Fruit fly (Drosophila melanogaster) whole organism, embryonic: ENCODE results near the gene Jupiter.

Experiments used
- Asciz ChIP-seq: fragments of 200-800 bp; sonication (Bioruptor generic); optimal IDR thresholded peaks from 2 replicates; lab custom pipeline; 2017; ENCODE audit warnings: missing biosample characterization, mild to moderate bottlenecking, missing genetic modification characterization, missing genetic modification reagents
- Blimp-1 ChIP-seq: fragments of 200-800 bp; sonication (Bioruptor generic); optimal IDR thresholded peaks from 3 replicates; lab custom pipeline; 2018; ENCODE audit warnings: missing biosample characterization, missing genetic modification characterization, mild to moderate bottlenecking, moderate library complexity, missing genetic modification reagents
- BtbVII ChIP-seq: fragments of 200-800 bp; sonication (Bioruptor generic); optimal IDR thresholded peaks from 3 replicates; lab custom pipeline; 2017; ENCODE audit warnings: missing biosample characterization, mild to moderate bottlenecking, missing genetic modification characterization
- CG10147 ChIP-seq: fragments of 200-800 bp; sonication (Bioruptor generic); optimal IDR thresholded peaks from 2 replicates; lab custom pipeline; 2019; ENCODE audit warnings: missing biosample characterization, mild to moderate bottlenecking, missing genetic modification characterization, moderate library complexity
- CG10565 ChIP-seq: fragments of 200-800 bp; sonication (Bioruptor generic); optimal IDR thresholded peaks from 3 replicates; lab custom pipeline; 2016; ENCODE audit warnings: missing biosample characterization, mild to moderate bottlenecking, missing genetic modification characterization
- CG12155 ChIP-seq: fragments of 200-800 bp; sonication (Bioruptor generic); optimal IDR thresholded peaks from 3 replicates; lab custom pipeline; 2016; ENCODE audit warnings: missing biosample characterization, missing genetic modification characterization
- CG15269 ChIP-seq: fragments of 200-800 bp; sonication (Bioruptor generic); optimal IDR thresholded peaks from 2 replicates; lab custom pipeline; 2018; ENCODE audit warnings: missing biosample characterization, mild to moderate bottlenecking, missing genetic modification characterization, moderate library complexity
- CG17912 ChIP-seq: fragments of 200-800 bp; sonication (Bioruptor generic); optimal IDR thresholded peaks from 2 replicates; lab custom pipeline; 2018; ENCODE audit warnings: missing biosample characterization, mild to moderate bottlenecking, missing genetic modification characterization
- CG18764 ChIP-seq: fragments of 200-800 bp; sonication (Bioruptor generic); optimal IDR thresholded peaks from 3 replicates; lab custom pipeline; 2016; ENCODE audit warnings: missing biosample characterization, missing genetic modification characterization
- CG2120 ChIP-seq: fragments of 200-800 bp; sonication (Bioruptor generic); optimal IDR thresholded peaks from 3 replicates; lab custom pipeline; 2016; ENCODE audit warnings: missing biosample characterization, missing genetic modification characterization
- CG31224 ChIP-seq: fragments of 200-800 bp; sonication (Bioruptor generic); IDR thresholded peaks from 2 replicates; pipeline ENCODE4 v1.3.6; 2022; ENCODE audit warnings: missing biosample characterization, missing genetic modification characterization
- CG43689 ChIP-seq: fragments of 200-800 bp; sonication (Bioruptor generic); IDR thresholded peaks from 2 replicates; pipeline ENCODE4 v1.3.6; 2022; ENCODE audit warnings: missing biosample characterization, missing genetic modification characterization
- CG7372 ChIP-seq: fragments of 200-800 bp; sonication (Bioruptor generic); IDR thresholded peaks from 2 replicates; pipeline ENCODE4 v1.3.6; 2022; ENCODE audit warnings: missing biosample characterization, missing genetic modification characterization
- CG7556 ChIP-seq: fragments of 200-800 bp; sonication (Bioruptor generic); optimal IDR thresholded peaks from 2 replicates; lab custom pipeline; 2017; ENCODE audit warnings: missing biosample characterization, mild to moderate bottlenecking, missing genetic modification characterization
- CG7786 ChIP-seq: fragments of 200-800 bp; sonication (Bioruptor generic); optimal IDR thresholded peaks from 2 replicates; lab custom pipeline; 2016; ENCODE audit warnings: missing biosample characterization, missing genetic modification characterization
- CG8359 ChIP-seq: fragments of 200-800 bp; sonication (Bioruptor generic); optimal IDR thresholded peaks from 2 replicates; lab custom pipeline; 2017; ENCODE audit warnings: missing biosample characterization, mild to moderate bottlenecking, missing genetic modification characterization, borderline replicate concordance
- CG8944 ChIP-seq: fragments of 200-800 bp; sonication (Bioruptor generic); optimal IDR thresholded peaks from 3 replicates; lab custom pipeline; 2016; ENCODE audit warnings: missing biosample characterization, missing genetic modification characterization
- Chrac-16 ChIP-seq: fragments of 200-800 bp; sonication (Bioruptor generic); optimal IDR thresholded peaks from 3 replicates; lab custom pipeline; 2016; ENCODE audit warnings: missing biosample characterization, missing genetic modification characterization
- CoRest ChIP-seq: fragments of 200-800 bp; sonication (Bioruptor generic); optimal IDR thresholded peaks from 3 replicates; lab custom pipeline; 2018; ENCODE audit warnings: missing biosample characterization, mild to moderate bottlenecking, missing genetic modification characterization, moderate library complexity
- Dek ChIP-seq: fragments of 200-800 bp; sonication (Bioruptor generic); optimal IDR thresholded peaks from 3 replicates; lab custom pipeline; 2019; ENCODE audit warnings: missing biosample characterization, mild to moderate bottlenecking, missing genetic modification characterization, moderate library complexity
- Gsc ChIP-seq: fragments of 200-800 bp; sonication (Bioruptor generic); IDR thresholded peaks from 2 replicates; pipeline ENCODE4 v1.3.6; 2022; ENCODE audit warnings: missing biosample characterization, missing genetic modification characterization
- HLH54F ChIP-seq: fragments of 200-800 bp; sonication (Bioruptor generic); optimal IDR thresholded peaks from 3 replicates; lab custom pipeline; 2016; ENCODE audit warnings: missing biosample characterization, missing genetic modification characterization
- HmgZ ChIP-seq: fragments of 200-800 bp; sonication (Bioruptor generic); optimal IDR thresholded peaks from 2 replicates; lab custom pipeline; 2018; ENCODE audit warnings: missing biosample characterization, mild to moderate bottlenecking, missing genetic modification characterization
- Med ChIP-seq: fragments of 200-800 bp; sonication (Bioruptor generic); peaks from one replicate; lab custom pipeline; 2016; ENCODE audit warnings: missing biosample characterization, missing genetic modification characterization, mild to moderate bottlenecking, inconsistent platforms, moderate library complexity
- Nf-YA ChIP-seq: fragments of 200-800 bp; sonication (Bioruptor generic); IDR thresholded peaks from 2 replicates; pipeline ENCODE4 v1.3.6; 2022; ENCODE audit warnings: missing biosample characterization, missing genetic modification characterization
- NfI ChIP-seq: fragments of 200-800 bp; sonication (Bioruptor generic); optimal IDR thresholded peaks from 3 replicates; lab custom pipeline; 2018; ENCODE audit warnings: missing biosample characterization, mild to moderate bottlenecking, missing genetic modification characterization, moderate library complexity
- Side ChIP-seq: fragments of 200-800 bp; sonication (Bioruptor generic); optimal IDR thresholded peaks from 2 replicates; lab custom pipeline; 2016; ENCODE audit warnings: missing biosample characterization, missing genetic modification characterization
- Sox102F ChIP-seq: fragments of 200-800 bp; sonication (Bioruptor generic); optimal IDR thresholded peaks from 2 replicates; lab custom pipeline; 2018; ENCODE audit warnings: missing biosample characterization, mild to moderate bottlenecking, missing genetic modification characterization, moderate library complexity
- ash1 ChIP-seq: fragments of 200-800 bp; sonication (Bioruptor generic); optimal IDR thresholded peaks from 2 replicates; lab custom pipeline; 2018; ENCODE audit warnings: missing biosample characterization, mild to moderate bottlenecking, missing genetic modification characterization
- chm ChIP-seq: fragments of 200-800 bp; sonication (Bioruptor generic); IDR thresholded peaks from 2 replicates; pipeline ENCODE4 v1.3.6; 2022; ENCODE audit warnings: missing biosample characterization, missing genetic modification characterization
- chn ChIP-seq: fragments of 200-800 bp; sonication (Bioruptor generic); optimal IDR thresholded peaks from 2 replicates; lab custom pipeline; 2016; ENCODE audit warnings: missing biosample characterization, missing genetic modification characterization
- crc ChIP-seq: fragments of 200-800 bp; sonication (Bioruptor generic); optimal IDR thresholded peaks from 2 replicates; lab custom pipeline; 2016; ENCODE audit warnings: missing biosample characterization, missing genetic modification characterization
- da ChIP-seq: fragments of 200-800 bp; sonication (Bioruptor generic); optimal IDR thresholded peaks from 2 replicates; lab custom pipeline; 2016; ENCODE audit warnings: missing biosample characterization, missing genetic modification characterization
- disco-r ChIP-seq: fragments of 200-800 bp; sonication (Bioruptor generic); optimal IDR thresholded peaks from 2 replicates; lab custom pipeline; 2016; ENCODE audit warnings: missing biosample characterization, missing genetic modification characterization
- gcm2 ChIP-seq: fragments of 200-800 bp; sonication (Bioruptor generic); optimal IDR thresholded peaks from 2 replicates; lab custom pipeline; 2016; ENCODE audit warnings: missing biosample characterization, missing genetic modification characterization
- gfzf ChIP-seq: fragments of 200-800 bp; sonication (Bioruptor generic); optimal IDR thresholded peaks from 2 replicates; lab custom pipeline; 2016; ENCODE audit warnings: missing biosample characterization, mild to moderate bottlenecking, missing genetic modification characterization, moderate library complexity
- kni ChIP-seq: fragments of 200-800 bp; sonication (Bioruptor generic); optimal IDR thresholded peaks from 3 replicates; lab custom pipeline; 2017; ENCODE audit warnings: mild to moderate bottlenecking, missing biosample characterization, missing genetic modification reagents, missing genetic modification characterization
- lab ChIP-seq: fragments of 200-800 bp; sonication (Bioruptor generic); optimal IDR thresholded peaks from 3 replicates; lab custom pipeline; 2017; ENCODE audit warnings: missing biosample characterization, missing genetic modification characterization, mild to moderate bottlenecking, moderate library complexity, missing genetic modification reagents
- lilli ChIP-seq: fragments of 200-800 bp; sonication (Bioruptor generic); optimal IDR thresholded peaks from 3 replicates; lab custom pipeline; 2016; ENCODE audit warnings: missing biosample characterization, missing genetic modification characterization
- pita ChIP-seq: fragments of 200-800 bp; sonication (Bioruptor generic); optimal IDR thresholded peaks from 2 replicates; lab custom pipeline; 2017; ENCODE audit warnings: missing biosample characterization, mild to moderate bottlenecking, missing genetic modification characterization
- rib ChIP-seq: fragments of 200-800 bp; sonication (Bioruptor generic); IDR thresholded peaks from 2 replicates; pipeline ENCODE4 v1.3.6; 2022; ENCODE audit warnings: missing biosample characterization, missing genetic modification characterization
- run ChIP-seq: fragments of 200-800 bp; sonication (Bioruptor generic); optimal IDR thresholded peaks from 3 replicates; lab custom pipeline; 2018; ENCODE audit warnings: missing biosample characterization, mild to moderate bottlenecking, missing genetic modification characterization
- sc ChIP-seq, 3 experiments: fragments of >200 bp in 2 of 3; fragments of 200-800 bp in 1 of 3; sonication (Bioruptor generic) in 1 of 3; optimal IDR thresholded peaks; 2 replicates in 2 of 3; 3 replicates in 1 of 3; lab custom pipeline; 2017; ENCODE audit warnings: mild to moderate bottlenecking in 1 of 3, missing biosample characterization in 1 of 3, missing genetic modification characterization in 1 of 3, missing genetic modification reagents in 1 of 3
- schlank ChIP-seq: fragments of 200-800 bp; sonication (Bioruptor generic); optimal IDR thresholded peaks from 2 replicates; lab custom pipeline; 2018; ENCODE audit warnings: missing biosample characterization, mild to moderate bottlenecking, missing genetic modification characterization
- so ChIP-seq: fragments of 200-800 bp; sonication (Bioruptor generic); IDR thresholded peaks from 3 replicates; pipeline ENCODE4 v1.3.6; 2022; ENCODE audit warnings: missing biosample characterization, missing genetic modification characterization
- trem ChIP-seq: fragments of 200-800 bp; optimal IDR thresholded peaks from 3 replicates; lab custom pipeline; 2019; ENCODE audit warnings: missing biosample characterization, mild to moderate bottlenecking, missing genetic modification characterization, moderate library complexity
- trh ChIP-seq: fragments of 200-800 bp; sonication (Bioruptor generic); optimal IDR thresholded peaks from 2 replicates; lab custom pipeline; 2016; ENCODE audit warnings: missing biosample characterization, missing genetic modification characterization
- wor ChIP-seq: fragments of 200-800 bp; sonication (Bioruptor generic); IDR thresholded peaks from 2 replicates; pipeline ENCODE4 v1.3.6; 2022; ENCODE audit warnings: missing biosample characterization, missing genetic modification characterization

Jupiter gene

DNA sequence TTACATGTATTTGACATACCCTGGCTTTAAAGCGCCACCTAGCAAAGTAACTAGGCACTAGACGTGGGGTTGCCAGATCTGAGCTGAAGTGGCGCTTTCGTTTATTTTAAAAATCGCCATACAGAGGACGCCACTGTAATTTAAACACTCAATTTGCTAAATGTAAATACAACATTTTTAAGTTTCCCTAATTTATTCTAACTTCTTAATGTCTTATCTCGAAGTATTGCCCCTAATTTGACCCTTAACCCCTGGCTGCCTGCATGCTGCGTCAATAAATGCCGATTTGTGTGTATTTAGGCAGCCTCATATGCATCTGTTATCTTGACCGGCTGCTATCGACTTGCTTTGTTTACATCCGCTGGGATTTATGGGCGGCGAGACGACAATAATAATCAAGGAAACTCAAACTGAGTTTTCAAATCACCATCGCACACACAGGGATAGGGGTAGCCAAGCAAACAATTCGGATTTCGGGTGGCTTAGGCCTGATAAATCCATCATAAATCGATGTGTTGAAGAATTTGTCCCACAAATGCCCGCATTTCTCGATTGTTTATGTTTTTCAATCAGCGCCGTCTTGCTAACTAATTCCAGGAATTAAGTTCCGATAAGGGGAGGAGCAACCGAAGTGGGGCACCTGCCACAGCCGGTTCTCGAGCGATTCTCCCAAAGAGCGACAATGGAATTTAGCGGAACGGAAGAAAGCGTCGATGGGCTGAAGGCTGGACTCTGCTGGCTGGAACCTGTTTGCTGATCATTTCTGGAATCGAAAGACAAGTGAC, 6.3 kb downstream of the Jupiter start (continued):
- TF ChIP-seq trem (peak; percentile 60), Asciz (GFP tag; lab: Kevin White, UChicago) (no peak), HLH54F (GFP tag; lab: Kevin White, UChicago) (peak; percentile 42), sc (optimal IDR thresholded peaks at IDR 0.05; lab: Kevin White, UChicago) (no peak), sc (GFP tag; optimal IDR thresholded peaks at IDR 0.05; lab: Kevin White, UChicago) (peak; percentile 22), ash1 (no peak), Med (peak; percentile 97), chn (GFP tag; lab: Kevin White, UChicago) (peak; percentile 67), lab (GFP tag; lab: Kevin White, UChicago) (peak; percentile 33), CG7372 (GFP tag; lab: Robert Waterston, UW) (peak; percentile 55; the same call in 1 of the 2 replicates), rib (GFP tag; lab: Robert Waterston, UW) (no peak), CG2120 (GFP tag; lab: Kevin White, UChicago) (peak; percentile 68), CG31224 (GFP tag; lab: Robert Waterston, UW) (peak; percentile 35; the same call in 1 of the 2 replicates), da (GFP tag; lab: Kevin White, UChicago) (peak; percentile 24), CG7556 (GFP tag; lab: Kevin White, UChicago) (no peak), CG43689 (GFP tag; lab: Robert Waterston, UW) (no peak), gcm2 (peak; percentile 41), kni (GFP tag; lab: Kevin White, UChicago) (peak; percentile 19), trh (GFP tag; lab: Kevin White, UChicago) (peak; percentile 51), gfzf (peak; percentile 3), CG8944 (peak; percentile 72), Chrac-16 (GFP tag; lab: Kevin White, UChicago) (peak; percentile 82), Dek (tag; lab: Kevin White, UChicago) (peak; percentile 56), pita (GFP tag; lab: Kevin White, UChicago) (peak; percentile 54), wor (GFP tag; lab: Robert Waterston, UW) (no peak), Side (GFP tag; lab: Kevin White, UChicago) (peak; percentile 14), CoRest (peak; percentile 72), CG8359 (no peak), CG18764 (GFP tag; lab: Kevin White, UChicago) (peak; percentile 55), CG15269 (tag; lab: Kevin White, UChicago) (peak; percentile 34), crc (GFP tag; lab: Kevin White, UChicago) (no peak), CG12155 (GFP tag; lab: Kevin White, UChicago) (peak; percentile 51), Sox102F (peak; percentile 76), chm (GFP tag; lab: Robert Waterston, UW) (peak; percentile 12; the same call in 1 of the 2 replicates), NfI (GFP tag; lab: Kevin White, UChicago) (peak; percentile 64), Nf-YA (GFP tag; lab: Robert Waterston, UW) (peak; percentile 45; the same call in 1 of the 2 replicates), Blimp-1 (GFP tag; lab: Kevin White, UChicago) (peak; percentile 47), run (tag; lab: Kevin White, UChicago) (no peak), CG17912 (GFP tag; lab: Kevin White, UChicago) (no peak), disco-r (no peak), lilli (peak; percentile 66), CG10565 (GFP tag; lab: Kevin White, UChicago) (no peak), schlank (tag; lab: Kevin White, UChicago) (no peak), CG10147 (GFP tag; lab: Kevin White, UChicago) (no peak), so (GFP tag; lab: Robert Waterston, UW) (peak; percentile 55; the same call in 1 of the 3 replicates), CG7786 (GFP tag; lab: Kevin White, UChicago) (peak; percentile 34), HmgZ (tag; lab: Kevin White, UChicago) (peak; percentile 75), BtbVII (no peak), Gsc (GFP tag; lab: Robert Waterston, UW) (no peak)
